Worm (Caenorhabditis elegans) whole organism, L2 larva: Measurements from ENCODE around the gene T28A11.17.

Experiments
- ZK546.5 ChIP-seq: sonication (generic microtip); optimal IDR thresholded peaks from 2 replicates; lab custom pipeline; 2017; ENCODE audit warnings: missing biosample characterization, missing genetic modification characterization
- aly-2 ChIP-seq: fragments of 150-350 bp; optimal IDR thresholded peaks from 2 replicates; lab custom pipeline; 2014; ENCODE audit warnings: missing biosample characterization, missing genetic modification characterization
- fos-1 ChIP-seq: fragments of 150-350 bp; optimal IDR thresholded peaks from 2 replicates; lab custom pipeline; 2014; ENCODE audit warnings: missing biosample characterization, missing genetic modification characterization
- lin-39 ChIP-seq: fragments of 150-350 bp; optimal IDR thresholded peaks from 2 replicates; lab custom pipeline; 2014; ENCODE audit warnings: missing biosample characterization, missing genetic modification reagents, missing genetic modification characterization
- lsy-2 ChIP-seq, 2 experiments: fragments of 150-350 bp in 1 of 2; sonication (generic microtip) in 1 of 2; optimal IDR thresholded peaks; 2 replicates each; lab custom pipeline; 2014 to 2017; ENCODE audit warnings: missing biosample characterization in 2 of 2, missing genetic modification characterization in 2 of 2
- nhr-12 ChIP-seq: fragments of 150-350 bp; optimal IDR thresholded peaks from 2 replicates; lab custom pipeline; 2014; ENCODE audit warnings: missing biosample characterization, missing genetic modification characterization
- nhr-6 ChIP-seq: fragments of 150-350 bp; optimal IDR thresholded peaks from 2 replicates; lab custom pipeline; 2014; ENCODE audit warnings: missing biosample characterization, missing genetic modification characterization
- sem-4 ChIP-seq: fragments of 150-350 bp; optimal IDR thresholded peaks from 2 replicates; lab custom pipeline; 2014; ENCODE audit warnings: missing biosample characterization, missing genetic modification reagents, missing genetic modification characterization
- skn-1 ChIP-seq: sonication (generic microtip); optimal IDR thresholded peaks from 2 replicates; lab custom pipeline; 2017; ENCODE audit warnings: missing biosample characterization, missing genetic modification characterization
- unc-62 ChIP-seq: fragments of 150-350 bp; optimal IDR thresholded peaks from 2 replicates; lab custom pipeline; 2014; ENCODE audit warnings: missing biosample characterization, missing genetic modification reagents, missing genetic modification characterization
- ztf-4 ChIP-seq: fragments of 150-350 bp; optimal IDR thresholded peaks from 2 replicates; lab custom pipeline; 2014; ENCODE audit warnings: missing biosample characterization, missing genetic modification characterization

- TF ChIP-seq skn-1 (tag; lab: Kevin White, UChicago) (no peak), lsy-2 (tag; optimal IDR thresholded peaks at IDR 0.05; lab: Kevin White, UChicago) (no peak), ztf-4 (tag; lab: Kevin White, UChicago) (no peak), nhr-12 (tag; lab: Kevin White, UChicago) (no peak), ZK546.5 (tag; lab: Kevin White, UChicago) (no peak), aly-2 (tag; lab: Kevin White, UChicago) (no peak), unc-62 (GFP tag; lab: Kevin White, UChicago) (no peak), sem-4 (tag; lab: Kevin White, UChicago) (no peak), nhr-6 (tag; lab: Kevin White, UChicago) (no peak), lin-39 (no peak), fos-1 (tag; lab: Kevin White, UChicago) (no peak)
Observed at ce11 chrV:3282957-3283356, 16.9 kb upstream of the T28A11.17 start, which contains the start of gene str-64.
